Worm (Caenorhabditis elegans) whole organism, young adult: ENCODE data around the gene C07H4.1.

Experiments used
- B0019.2 ChIP-seq: fragments of 200-800 bp; sonication (Bioruptor generic); conservative IDR thresholded peaks from 2 replicates; pipeline ENCODE4 v1.3.6; 2022; ENCODE audit warnings: missing genetic modification reagents, missing genetic modification characterization, missing compliant biosample characterization
- F57A8.1 ChIP-seq: fragments of 200-800 bp; sonication (Bioruptor generic); optimal IDR thresholded peaks from 2 replicates; lab custom pipeline; 2018; ENCODE audit warnings: mild to moderate bottlenecking, missing genetic modification characterization, moderate library complexity, missing compliant biosample characterization
- F57C9.4 ChIP-seq: sonication (generic microtip); optimal IDR thresholded peaks from 2 replicates; lab custom pipeline; 2017; ENCODE audit warnings: mild to moderate bottlenecking, missing genetic modification characterization, missing compliant biosample characterization
- Y53G8AR.9 ChIP-seq: fragments of 200-800 bp; sonication (Bioruptor generic); conservative IDR thresholded peaks from 2 replicates; pipeline ENCODE4 v1.3.6; 2022; ENCODE audit warnings: missing genetic modification reagents, missing genetic modification characterization, missing compliant biosample characterization
- ZK185.1 ChIP-seq: sonication (generic microtip); optimal IDR thresholded peaks from 2 replicates; lab custom pipeline; 2016; ENCODE audit warnings: mild to moderate bottlenecking, missing genetic modification characterization, missing compliant biosample characterization; ENCODE audit not compliant: poor library complexity, severe bottlenecking
- aptf-2 ChIP-seq: fragments of 200-800 bp; sonication (Bioruptor generic); conservative IDR thresholded peaks from 2 replicates; pipeline ENCODE4 v1.3.6; 2022; ENCODE audit warnings: missing genetic modification reagents, missing genetic modification characterization, missing compliant biosample characterization
- atf-7 ChIP-seq: sonication (generic microtip); optimal IDR thresholded peaks from 2 replicates; lab custom pipeline; 2017; ENCODE audit warnings: mild to moderate bottlenecking, missing genetic modification characterization, missing compliant biosample characterization
- attf-5 ChIP-seq: fragments of 200-800 bp; sonication (Bioruptor generic); optimal IDR thresholded peaks from 2 replicates; lab custom pipeline; 2018; ENCODE audit warnings: mild to moderate bottlenecking, missing genetic modification characterization, missing compliant biosample characterization
- bed-1 ChIP-seq: fragments of 200-800 bp; sonication (Bioruptor generic); IDR thresholded peaks from 2 replicates; pipeline ENCODE4 v1.3.6; 2022; ENCODE audit warnings: missing genetic modification reagents, missing genetic modification characterization, missing compliant biosample characterization
- bed-2 ChIP-seq: fragments of 200-800 bp; sonication (Bioruptor generic); IDR thresholded peaks from 2 replicates; pipeline ENCODE4 v1.3.6; 2022; ENCODE audit warnings: missing genetic modification reagents, missing genetic modification characterization, missing compliant biosample characterization
- ceh-58 ChIP-seq: fragments of 200-800 bp; sonication (Bioruptor generic); IDR thresholded peaks from 2 replicates; pipeline ENCODE4 v1.3.6; 2022; ENCODE audit warnings: missing genetic modification characterization, missing compliant biosample characterization
- ceh-79 ChIP-seq: sonication (generic microtip); optimal IDR thresholded peaks from 2 replicates; lab custom pipeline; 2017; ENCODE audit warnings: mild to moderate bottlenecking, missing genetic modification characterization, missing compliant biosample characterization
- ceh-91 ChIP-seq: fragments of 200-800 bp; sonication (Bioruptor generic); IDR thresholded peaks from 2 replicates; pipeline ENCODE4 v1.3.6; 2022; ENCODE audit warnings: missing genetic modification reagents, missing genetic modification characterization, missing compliant biosample characterization
- dpl-1 ChIP-seq: fragments of 150-350 bp; optimal IDR thresholded peaks from 2 replicates; lab custom pipeline; 2014; ENCODE audit warnings: missing biosample characterization, missing genetic modification reagents, missing genetic modification characterization
- efl-1 ChIP-seq: fragments of 150-350 bp; optimal IDR thresholded peaks from 2 replicates; lab custom pipeline; 2014; ENCODE audit warnings: missing biosample characterization, missing genetic modification reagents, missing genetic modification characterization
- hrde-1 ChIP-seq: sonication (generic microtip); optimal IDR thresholded peaks from 2 replicates; lab custom pipeline; 2016; ENCODE audit warnings: missing genetic modification characterization, mild to moderate bottlenecking, missing compliant biosample characterization, moderate library complexity, missing genotype, missing genetic modification reagents, borderline replicate concordance
- lin-26 ChIP-seq: fragments of 200-800 bp; sonication (Bioruptor generic); IDR thresholded peaks from 2 replicates; pipeline ENCODE4 v1.3.6; 2022; ENCODE audit warnings: missing genetic modification reagents, missing genetic modification characterization, missing compliant biosample characterization
- lin-54 ChIP-seq: fragments of 200-800 bp; sonication (Bioruptor generic); optimal IDR thresholded peaks from 2 replicates; lab custom pipeline; 2018; ENCODE audit warnings: mild to moderate bottlenecking, missing genetic modification characterization, missing compliant biosample characterization
- madf-10 ChIP-seq: sonication (generic microtip); optimal IDR thresholded peaks from 2 replicates; lab custom pipeline; 2016; ENCODE audit warnings: mild to moderate bottlenecking, missing genetic modification characterization, missing compliant biosample characterization
- nfya-1 ChIP-seq: sonication (generic microtip); optimal IDR thresholded peaks from 2 replicates; lab custom pipeline; 2017; ENCODE audit warnings: antibody characterized with exemption, missing compliant biosample characterization, missing genetic modification characterization, borderline replicate concordance; ENCODE audit not compliant: insufficient read depth
- nhr-120 ChIP-seq: fragments of 200-800 bp; sonication (Bioruptor generic); IDR thresholded peaks from 2 replicates; pipeline ENCODE4 v1.3.6; 2022; ENCODE audit warnings: missing genetic modification characterization, missing compliant biosample characterization
- nhr-179 ChIP-seq: sonication (generic microtip); optimal IDR thresholded peaks from 2 replicates; lab custom pipeline; 2016; ENCODE audit warnings: mild to moderate bottlenecking, missing genetic modification characterization, missing compliant biosample characterization
- nhr-27 ChIP-seq: fragments of 200-800 bp; sonication (Bioruptor generic); optimal IDR thresholded peaks from 2 replicates; lab custom pipeline; 2018; ENCODE audit warnings: mild to moderate bottlenecking, missing genetic modification characterization, moderate library complexity, missing compliant biosample characterization
- nhr-80 ChIP-seq: sonication (generic microtip); optimal IDR thresholded peaks from 2 replicates; lab custom pipeline; 2016; ENCODE audit warnings: missing genetic modification characterization, missing compliant biosample characterization
- snpc-1.1 ChIP-seq: sonication (generic microtip); optimal IDR thresholded peaks from 2 replicates; lab custom pipeline; 2017; ENCODE audit warnings: missing genetic modification characterization, mild to moderate bottlenecking, missing compliant biosample characterization, antibody characterized with exemption, moderate library complexity, missing genotype, missing genetic modification reagents; ENCODE audit not compliant: insufficient read depth
- snpc-3.4 ChIP-seq: sonication (generic microtip); optimal IDR thresholded peaks from 2 replicates; lab custom pipeline; 2017; ENCODE audit warnings: missing genetic modification characterization, mild to moderate bottlenecking, missing compliant biosample characterization, antibody characterized with exemption, moderate library complexity, missing genotype, missing genetic modification reagents
- tlf-1 ChIP-seq: fragments of 200-800 bp; sonication (Bioruptor generic); optimal IDR thresholded peaks from 2 replicates; lab custom pipeline; 2018; ENCODE audit warnings: mild to moderate bottlenecking, missing genetic modification characterization, missing compliant biosample characterization
- unc-62 ChIP-seq: fragments of 150-350 bp; optimal IDR thresholded peaks from 2 replicates; lab custom pipeline; 2014; ENCODE audit warnings: missing biosample characterization, missing genetic modification reagents, missing genetic modification characterization
- zfh-2 ChIP-seq: fragments of 200-800 bp; sonication (Bioruptor generic); conservative IDR thresholded peaks from 2 replicates; pipeline ENCODE4 v1.3.6; 2022; ENCODE audit warnings: missing genetic modification reagents, missing genetic modification characterization, missing compliant biosample characterization
- ztf-18 ChIP-seq: sonication (generic microtip); optimal IDR thresholded peaks from 2 replicates; lab custom pipeline; 2016; ENCODE audit warnings: missing genotype, mild to moderate bottlenecking, missing genetic modification characterization, missing compliant biosample characterization
- ztf-22 ChIP-seq: fragments of 200-800 bp; sonication (Bioruptor generic); optimal IDR thresholded peaks from 2 replicates; lab custom pipeline; 2018; ENCODE audit warnings: mild to moderate bottlenecking, missing genetic modification characterization, moderate library complexity, missing compliant biosample characterization

C07H4.1 gene

ce11 chrII:9054604-9055003 is 38.9 kb downstream of the C07H4.1 start, which contains the start of gene chmp-7 (continued):
- TF ChIP-seq ztf-18 (tag; lab: Kevin White, UChicago) = peak; percentile 60
- no peak for TF ChIP-seq bed-2
- TF ChIP-seq ceh-79 (tag; lab: Kevin White, UChicago) = no peak
- no peak for TF ChIP-seq atf-7 (tag; lab: Kevin White, UChicago)
- TF ChIP-seq madf-10 = peak; percentile 72
- no peak for TF ChIP-seq nhr-179 (tag; lab: Kevin White, UChicago)
- peak; percentile 96 for TF ChIP-seq attf-5 (GFP tag; lab: Kevin White, UChicago)
- no peak for TF ChIP-seq nfya-1
- TF ChIP-seq hrde-1 = no peak
- peak; percentile 54 for TF ChIP-seq snpc-3.4 (tag; lab: Kevin White, UChicago)

ce11 chrII:9053564-9053963 is 39.9 kb downstream of the C07H4.1 start, which contains the start of gene T24B8.7:
Gene T24B8.7, minus strand, starts transcription at chrII:9053664.
- 0 out of 2 replicates have a peak, but pooled peaks have one; percentile 20 for TF ChIP-seq ceh-58 (GFP tag; lab: Robert Waterston, UW)
- no peak for TF ChIP-seq F57C9.4

- TF ChIP-seq aptf-2 = no peak
- TF ChIP-seq Y53G8AR.9 (GFP tag; lab: Robert Waterston, UW) = 0 out of 2 replicates have a peak, but pooled peaks have one; percentile 20
- peak; percentile 53 for TF ChIP-seq nhr-80 (tag; lab: Kevin White, UChicago)
Measured at ce11 chrII:9042059-9042458, 51.4 kb downstream of the C07H4.1 start.

- no peak for TF ChIP-seq ceh-91 (GFP tag; lab: Robert Waterston, UW)
- TF ChIP-seq snpc-1.1 = no peak
- TF ChIP-seq nfya-1 = no peak
- no peak for TF ChIP-seq efl-1 (GFP tag; lab: Kevin White, UChicago)
- TF ChIP-seq B0019.2 (GFP tag; lab: Robert Waterston, UW) = no peak
- TF ChIP-seq tlf-1 (GFP tag; lab: Kevin White, UChicago) = no peak
- TF ChIP-seq ZK185.1 (tag; lab: Kevin White, UChicago) = no peak
- no peak for TF ChIP-seq bed-1 (GFP tag; lab: Robert Waterston, UW)
- TF ChIP-seq nhr-120 (GFP tag; lab: Robert Waterston, UW) = no peak
- TF ChIP-seq F57A8.1 = no peak
- no peak for TF ChIP-seq lin-54 (GFP tag; lab: Kevin White, UChicago)
- TF ChIP-seq nhr-27 (tag; lab: Kevin White, UChicago) = no peak
- no peak for TF ChIP-seq atf-7 (tag; lab: Kevin White, UChicago)
- TF ChIP-seq unc-62 (GFP tag; lab: Kevin White, UChicago) = no peak
- TF ChIP-seq lin-26 (GFP tag; lab: Robert Waterston, UW) = no peak
- TF ChIP-seq ztf-22 (GFP tag; lab: Kevin White, UChicago) = no peak
- no peak for TF ChIP-seq zfh-2 (GFP tag; lab: Robert Waterston, UW)
- no peak for TF ChIP-seq dpl-1 (GFP tag; lab: Kevin White, UChicago)
- no peak for TF ChIP-seq ceh-58 (GFP tag; lab: Robert Waterston, UW)
- TF ChIP-seq, all 124 proteins: peak for 0
Measured at ce11 chrII:9041306-9041705, 52.2 kb downstream of the C07H4.1 start, which contains the start of gene F37B12.3. Gene F37B12.3, minus strand, starts transcription at chrII:9041406.
